In the genomic region with DNA sequence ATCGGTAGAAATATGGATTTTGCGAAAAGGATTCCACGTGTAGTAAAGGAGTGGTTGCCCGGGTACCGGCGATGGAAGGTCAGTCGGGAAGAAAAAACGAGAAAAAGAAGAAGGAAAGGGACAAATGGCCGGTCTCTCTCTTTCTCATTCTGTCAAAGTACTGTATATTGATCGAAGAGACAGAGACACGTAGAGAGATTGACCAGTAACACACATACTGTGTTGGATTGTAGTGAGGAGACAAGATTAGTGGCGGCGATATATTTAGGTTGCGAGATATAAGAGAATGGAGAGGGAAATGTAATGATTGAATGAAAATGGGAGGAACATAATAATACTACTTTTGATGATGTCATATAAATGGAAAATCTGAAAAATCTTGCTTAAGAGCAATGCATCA, we compare ENCODE assay signal across 6 worm cellular contexts.
A peak's percentile ranks its signal among the peaks of the same experiment; 100 is the strongest.
TF ChIP-seq lines count a peak whose summit lies in the region.

No protein-coding gene starts in this region.

TF ChIP-seq in whole organism, L1 larva, 84 proteins besides CTCF, POLR2A, EP300 and RAD21 (continues in another document):
- no peak for TF ChIP-seq alr-1 (tag; optimal IDR thresholded peaks at IDR 0.05; lab: Kevin White, UChicago; ENCODE audit: borderline replicate concordance)
- TF ChIP-seq lin-39 (tag; optimal IDR thresholded peaks at IDR 0.05; lab: Kevin White, UChicago): no peak
- no peak for TF ChIP-seq nhr-12 (tag; optimal IDR thresholded peaks at IDR 0.05; lab: Kevin White, UChicago)
- TF ChIP-seq hlh-4 (tag; optimal IDR thresholded peaks at IDR 0.05; lab: Kevin White, UChicago): no peak
- TF ChIP-seq nhr-71 (tag; optimal IDR thresholded peaks at IDR 0.05; lab: Kevin White, UChicago): peak; percentile 10
- TF ChIP-seq unc-98 (GFP tag; IDR thresholded peaks at IDR 0.05; lab: Robert Waterston, UW): no peak
- TF ChIP-seq egl-13 (tag; optimal IDR thresholded peaks at IDR 0.05; lab: Kevin White, UChicago): no peak
- TF ChIP-seq swsn-7 (tag; optimal IDR thresholded peaks at IDR 0.05; lab: Kevin White, UChicago): no peak
- no peak for TF ChIP-seq zag-1 (tag; optimal IDR thresholded peaks at IDR 0.05; lab: Kevin White, UChicago)
- no peak for TF ChIP-seq unc-130 (tag; optimal IDR thresholded peaks at IDR 0.05; lab: Kevin White, UChicago)
- no peak for TF ChIP-seq Y116A8C.19 (tag; optimal IDR thresholded peaks at IDR 0.05; lab: Kevin White, UChicago; ENCODE audit: borderline replicate concordance)
- no peak for TF ChIP-seq nhr-237 (tag; optimal IDR thresholded peaks at IDR 0.05; lab: Kevin White, UChicago)
- TF ChIP-seq fos-1 (tag; optimal IDR thresholded peaks at IDR 0.05; lab: Kevin White, UChicago): no peak
- TF ChIP-seq ces-1 (GFP tag; optimal IDR thresholded peaks at IDR 0.05; lab: Kevin White, UChicago): no peak
- TF ChIP-seq blmp-1 (tag; optimal IDR thresholded peaks at IDR 0.05; lab: Kevin White, UChicago): peak; percentile 92

TF ChIP-seq in whole organism, L2 larva, 48 proteins besides CTCF, POLR2A, EP300 and RAD21 (continues in another document):
- TF ChIP-seq ama-1 (optimal IDR thresholded peaks at IDR 0.05; lab: Kevin White, UChicago) (no peak), mab-5 (tag; optimal IDR thresholded peaks at IDR 0.05; lab: Kevin White, UChicago) (no peak), peb-1 (tag; optimal IDR thresholded peaks at IDR 0.05; lab: Kevin White, UChicago) (no peak), nhr-77 (tag; optimal IDR thresholded peaks at IDR 0.05; lab: Kevin White, UChicago) (no peak), nhr-129 (tag; optimal IDR thresholded peaks at IDR 0.05; lab: Kevin White, UChicago) (peak; percentile 29), blmp-1 (tag; optimal IDR thresholded peaks at IDR 0.05; lab: Kevin White, UChicago; ENCODE audit: insufficient read depth) (peak; percentile 39), ceh-82 (tag; optimal IDR thresholded peaks at IDR 0.05; lab: Kevin White, UChicago) (no peak), lsy-2 (tag; optimal IDR thresholded peaks at IDR 0.05; lab: Kevin White, UChicago) (peak in 1 of 2 experiments; percentile 38), elt-3 (tag; optimal IDR thresholded peaks at IDR 0.05; lab: Kevin White, UChicago) (no peak), nhr-21 (tag; optimal IDR thresholded peaks at IDR 0.05; lab: Kevin White, UChicago) (peak; percentile 4), F13H6.1 (tag; optimal IDR thresholded peaks at IDR 0.05; lab: Kevin White, UChicago) (no peak), C34F6.9 (tag; optimal IDR thresholded peaks at IDR 0.05; lab: Kevin White, UChicago) (peak; percentile 8), lin-13 (GFP tag; optimal IDR thresholded peaks at IDR 0.05; lab: Kevin White, UChicago) (no peak), alr-1 (tag; optimal IDR thresholded peaks at IDR 0.05; lab: Kevin White, UChicago) (no peak), nhr-11 (tag; optimal IDR thresholded peaks at IDR 0.05; lab: Kevin White, UChicago) (no peak)

TF ChIP-seq in whole organism, L3 larva, 47 proteins besides CTCF, POLR2A, EP300 and RAD21:
- TF ChIP-seq pha-4 (tag; optimal IDR thresholded peaks at IDR 0.05; lab: Kevin White, UChicago) (peak; percentile 26), nfya-1 (tag; optimal IDR thresholded peaks at IDR 0.05; lab: Kevin White, UChicago; ENCODE audit: insufficient read depth) (peak; percentile 19), skn-1 (tag; optimal IDR thresholded peaks at IDR 0.05; lab: Kevin White, UChicago) (no peak), nhr-28 (tag; optimal IDR thresholded peaks at IDR 0.05; lab: Kevin White, UChicago) (no peak), nhr-23 (tag; optimal IDR thresholded peaks at IDR 0.05; lab: Kevin White, UChicago) (peak; percentile 85), nhr-25 (tag; optimal IDR thresholded peaks at IDR 0.05; lab: Kevin White, UChicago) (peak; percentile 61), ceh-28 (tag; optimal IDR thresholded peaks at IDR 0.05; lab: Kevin White, UChicago) (peak; percentile 60), hmg-11 (tag; optimal IDR thresholded peaks at IDR 0.05; lab: Kevin White, UChicago) (peak; percentile 27), eor-1 (tag; optimal IDR thresholded peaks at IDR 0.05; lab: Kevin White, UChicago) (no peak)

TF ChIP-seq in whole organism, L4 larva, 104 proteins besides CTCF, POLR2A, EP300 and RAD21:
- TF ChIP-seq hlh-30 (tag; optimal IDR thresholded peaks at IDR 0.05; lab: Kevin White, UChicago; ENCODE audit: insufficient read depth) (no peak), nhr-28 (tag; optimal IDR thresholded peaks at IDR 0.05; lab: Kevin White, UChicago) (peak; percentile 83), daf-12 (tag; optimal IDR thresholded peaks at IDR 0.05; lab: Kevin White, UChicago) (no peak), tag-97 (GFP tag; IDR thresholded peaks at IDR 0.05; lab: Robert Waterston, UW) (no peak), snpc-4 (tag; optimal IDR thresholded peaks at IDR 0.05; lab: Kevin White, UChicago) (no peak), mxl-3 (GFP tag; optimal IDR thresholded peaks at IDR 0.05; lab: Kevin White, UChicago) (peak; percentile 33), mdl-1 (tag; optimal IDR thresholded peaks at IDR 0.05; lab: Kevin White, UChicago) (peak in 1 of 2 experiments; percentile 0), nhr-25 (tag; optimal IDR thresholded peaks at IDR 0.05; lab: Kevin White, UChicago; ENCODE audit: borderline replicate concordance, insufficient read depth) (peak; percentile 47), lsy-2 (tag; optimal IDR thresholded peaks at IDR 0.05; lab: Kevin White, UChicago) (peak in 1 of 2 experiments; percentile 18)

TF ChIP-seq in whole organism, early embryonic, 17 proteins besides CTCF, POLR2A, EP300 and RAD21:
- TF ChIP-seq scrt-1 (GFP tag; IDR thresholded peaks at IDR 0.05; lab: Robert Waterston, UW) (no peak), hmg-4 (GFP tag; optimal IDR thresholded peaks at IDR 0.05; lab: Kevin White, UChicago) (peak; percentile 51)

TF ChIP-seq in whole organism, mixed stage, embryonic, 35 proteins besides CTCF, POLR2A, EP300 and RAD21:
- TF ChIP-seq ham-2 (GFP tag; optimal IDR thresholded peaks at IDR 0.05; lab: Kevin White, UChicago): no peak
- peak; percentile 15 for TF ChIP-seq mep-1 (tag; optimal IDR thresholded peaks at IDR 0.05; lab: Kevin White, UChicago)
- no peak for TF ChIP-seq unc-62 (GFP tag; optimal IDR thresholded peaks at IDR 0.05; lab: Kevin White, UChicago)
- TF ChIP-seq ces-1 (GFP tag; optimal IDR thresholded peaks at IDR 0.05; lab: Kevin White, UChicago): no peak
- peak; percentile 88 for TF ChIP-seq nhr-2 (tag; optimal IDR thresholded peaks at IDR 0.05; lab: Kevin White, UChicago)
- no peak for TF ChIP-seq tbx-8 (GFP tag; optimal IDR thresholded peaks at IDR 0.05; lab: Kevin White, UChicago)
- TF ChIP-seq flh-1 (GFP tag; optimal IDR thresholded peaks at IDR 0.05; lab: Kevin White, UChicago): no peak
- TF ChIP-seq elt-3 (tag; optimal IDR thresholded peaks at IDR 0.05; lab: Kevin White, UChicago): no peak
- TF ChIP-seq hlh-1 (tag; optimal IDR thresholded peaks at IDR 0.05; lab: Kevin White, UChicago): no peak
- TF ChIP-seq sptf-1 (tag; optimal IDR thresholded peaks at IDR 0.05; lab: Kevin White, UChicago): no peak
- TF ChIP-seq nhr-28 (tag; optimal IDR thresholded peaks at IDR 0.05; lab: Kevin White, UChicago): no peak
- no peak for TF ChIP-seq elt-1 (tag; optimal IDR thresholded peaks at IDR 0.05; lab: Kevin White, UChicago; ENCODE audit: borderline replicate concordance, insufficient read depth)
- TF ChIP-seq lin-13 (tag; optimal IDR thresholded peaks at IDR 0.05; lab: Kevin White, UChicago): no peak
- TF ChIP-seq snpc-4 (tag; optimal IDR thresholded peaks at IDR 0.05; lab: Kevin White, UChicago): no peak
- no peak for TF ChIP-seq unc-39 (tag; optimal IDR thresholded peaks at IDR 0.05; lab: Kevin White, UChicago)
- TF ChIP-seq nhr-76 (tag; optimal IDR thresholded peaks at IDR 0.05; lab: Kevin White, UChicago): no peak
- TF ChIP-seq ztf-11 (tag; optimal IDR thresholded peaks at IDR 0.05; lab: Kevin White, UChicago): no peak
- no peak for TF ChIP-seq lsy-2 (tag; optimal IDR thresholded peaks at IDR 0.05; lab: Kevin White, UChicago)
- no peak for TF ChIP-seq blmp-1 (tag; optimal IDR thresholded peaks at IDR 0.05; lab: Kevin White, UChicago)
- TF ChIP-seq unc-120 (tag; optimal IDR thresholded peaks at IDR 0.05; lab: Kevin White, UChicago; ENCODE audit: poor library complexity, severe bottlenecking): no peak
- no peak for TF ChIP-seq bed-3 (GFP tag; optimal IDR thresholded peaks at IDR 0.05; lab: Kevin White, UChicago)
- TF ChIP-seq ceh-43 (GFP tag; optimal IDR thresholded peaks at IDR 0.05; lab: Kevin White, UChicago): no peak
- peak; percentile 20 for TF ChIP-seq mls-2 (tag; optimal IDR thresholded peaks at IDR 0.05; lab: Kevin White, UChicago)
- TF ChIP-seq ceh-39 (tag; optimal IDR thresholded peaks at IDR 0.05; lab: Kevin White, UChicago): peak; percentile 23
- no peak for TF ChIP-seq M03D4.4 (tag; optimal IDR thresholded peaks at IDR 0.05; lab: Kevin White, UChicago)
